Worm (Caenorhabditis elegans): ENCODE measurements around the gene F56C4.4.

F56C4.4 gene

DNA sequence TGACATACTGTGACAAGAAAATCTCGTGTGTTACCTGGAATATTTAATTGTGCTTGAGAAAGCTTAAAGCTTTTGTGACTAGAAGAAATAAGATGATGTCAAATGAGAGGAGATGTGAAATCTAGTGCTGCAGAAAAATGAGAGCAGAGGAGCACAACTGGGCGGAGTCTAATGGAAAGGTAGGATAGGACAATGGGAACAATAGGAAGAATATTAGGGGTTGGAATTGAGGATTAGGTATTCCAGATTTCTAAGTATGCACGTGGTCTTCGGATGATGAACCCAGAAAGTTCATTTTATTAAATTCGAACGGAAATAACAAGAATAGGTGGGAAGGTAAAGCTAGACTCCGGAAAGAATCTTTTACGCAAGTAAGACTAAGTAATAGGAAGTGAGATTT, 37.5 kb downstream of the F56C4.4 start, which contains the start of gene C43F9.7:
Gene C43F9.7 (minus strand): TSS at position 101 of the 400 bp plus-strand sequence.
- TF ChIP-seq sem-2 (GFP tag; optimal IDR thresholded peaks at IDR 0.05) (no peak), ztf-11 (tag; optimal IDR thresholded peaks at IDR 0.05) (no peak), hlh-1 (tag; optimal IDR thresholded peaks at IDR 0.05) (no peak), ceh-43 (GFP tag; optimal IDR thresholded peaks at IDR 0.05) (no peak), nhr-28 (tag; optimal IDR thresholded peaks at IDR 0.05) (no peak), ceh-39 (tag; optimal IDR thresholded peaks at IDR 0.05) (no peak), ham-2 (GFP tag; optimal IDR thresholded peaks at IDR 0.05) (no peak), snpc-4 (tag; optimal IDR thresholded peaks at IDR 0.05) (no peak), tbx-8 (GFP tag; optimal IDR thresholded peaks at IDR 0.05) (no peak), unc-62 (GFP tag; optimal IDR thresholded peaks at IDR 0.05) (no peak), cnd-1 (tag; optimal IDR thresholded peaks at IDR 0.05) (no peak), mep-1 (tag; optimal IDR thresholded peaks at IDR 0.05) (no peak), nhr-237 (tag; optimal IDR thresholded peaks at IDR 0.05) (no peak), nhr-76 (tag; optimal IDR thresholded peaks at IDR 0.05) (no peak), ceh-83 (GFP tag; optimal IDR thresholded peaks at IDR 0.05) (no peak), lin-32 (GFP tag; optimal IDR thresholded peaks at IDR 0.05) (no peak)

DNA sequence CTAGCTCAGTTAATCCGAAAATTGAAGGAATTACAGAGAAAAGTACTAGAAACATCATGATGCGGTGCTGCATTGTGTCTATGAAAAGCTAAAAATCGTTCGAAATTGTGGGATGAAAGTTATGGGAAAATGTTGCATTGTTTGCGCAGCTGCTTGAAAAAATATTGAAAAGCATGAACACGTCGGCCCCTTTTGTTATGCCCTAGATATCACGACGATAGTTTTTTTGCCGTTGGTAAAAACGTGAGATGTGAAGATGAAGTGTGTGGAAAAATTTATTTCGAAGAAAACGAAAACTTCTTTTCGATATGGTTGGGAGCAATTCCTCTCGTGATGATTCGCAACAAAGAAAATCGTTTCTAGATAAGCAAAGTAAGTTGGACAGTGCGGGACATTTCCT, 40.4 kb downstream of the F56C4.4 start, which contains the start of the genes C43F9.5 and nkb-2:
Gene C43F9.5 (minus strand): TSS at position 101 of the 400 bp plus-strand sequence.
Gene nkb-2 (plus strand): TSS at position 277 of the 400 bp plus-strand sequence.
- TF ChIP-seq ztf-11 (tag; optimal IDR thresholded peaks at IDR 0.05) (no peak), lin-32 (GFP tag; optimal IDR thresholded peaks at IDR 0.05) (no peak), sptf-1 (tag; optimal IDR thresholded peaks at IDR 0.05) (no peak), bed-3 (GFP tag; optimal IDR thresholded peaks at IDR 0.05) (no peak), drap-1 (GFP tag; optimal IDR thresholded peaks at IDR 0.05) (no peak), ham-2 (GFP tag; optimal IDR thresholded peaks at IDR 0.05) (no peak), snpc-4 (tag; optimal IDR thresholded peaks at IDR 0.05) (no peak), elt-1 (tag; optimal IDR thresholded peaks at IDR 0.05; ENCODE audit: borderline replicate concordance, insufficient read depth) (no peak), nhr-12 (tag; optimal IDR thresholded peaks at IDR 0.05) (no peak), ceh-83 (GFP tag; optimal IDR thresholded peaks at IDR 0.05) (no peak), sem-2 (GFP tag; optimal IDR thresholded peaks at IDR 0.05) (no peak), nhr-237 (tag; optimal IDR thresholded peaks at IDR 0.05) (no peak), hlh-1 (tag; optimal IDR thresholded peaks at IDR 0.05) (no peak), ceh-43 (GFP tag; optimal IDR thresholded peaks at IDR 0.05) (no peak), mls-2 (tag; optimal IDR thresholded peaks at IDR 0.05) (no peak)

DNA sequence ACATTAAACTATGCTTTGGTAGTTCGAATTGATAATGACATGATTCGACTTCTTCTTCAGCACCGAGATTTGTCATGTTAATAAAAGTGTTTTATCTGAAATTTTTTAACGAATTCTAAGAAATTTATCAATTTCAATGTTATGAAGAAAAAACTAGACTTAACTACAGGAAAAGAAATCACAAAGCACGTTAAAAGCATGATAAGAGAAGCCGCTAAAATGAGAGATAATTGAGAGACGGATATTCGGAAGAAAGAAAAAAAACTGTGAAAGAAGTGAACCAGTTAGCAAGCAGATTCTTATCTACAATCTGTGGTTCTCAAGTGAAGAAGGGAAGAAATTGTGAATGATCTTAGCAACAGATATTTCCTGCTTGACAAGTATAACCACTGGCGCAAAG, 42.0 kb downstream of the F56C4.4 start, which contains the start of gene C43F9.4:
Gene C43F9.4 (minus strand): TSS at position 101 of the 400 bp plus-strand sequence.
- TF ChIP-seq unc-120 (tag; optimal IDR thresholded peaks at IDR 0.05; ENCODE audit: poor library complexity, severe bottlenecking) (no peak), zip-8 (tag; optimal IDR thresholded peaks at IDR 0.05) (no peak), nhr-237 (tag; optimal IDR thresholded peaks at IDR 0.05) (no peak), bed-3 (GFP tag; optimal IDR thresholded peaks at IDR 0.05) (no peak), lin-32 (GFP tag; optimal IDR thresholded peaks at IDR 0.05) (no peak), elt-1 (tag; optimal IDR thresholded peaks at IDR 0.05; ENCODE audit: borderline replicate concordance, insufficient read depth) (no peak), ham-2 (GFP tag; optimal IDR thresholded peaks at IDR 0.05) (no peak), ceh-39 (tag; optimal IDR thresholded peaks at IDR 0.05) (no peak), unc-39 (tag; optimal IDR thresholded peaks at IDR 0.05) (no peak), drap-1 (GFP tag; optimal IDR thresholded peaks at IDR 0.05) (no peak), lin-13 (tag; optimal IDR thresholded peaks at IDR 0.05) (no peak), ces-1 (GFP tag; optimal IDR thresholded peaks at IDR 0.05) (no peak), hlh-1 (tag; optimal IDR thresholded peaks at IDR 0.05) (no peak), blmp-1 (tag; optimal IDR thresholded peaks at IDR 0.05) (no peak), cnd-1 (tag; optimal IDR thresholded peaks at IDR 0.05) (no peak), sem-2 (GFP tag; optimal IDR thresholded peaks at IDR 0.05) (no peak), nhr-28 (tag; optimal IDR thresholded peaks at IDR 0.05) (no peak), nhr-76 (tag; optimal IDR thresholded peaks at IDR 0.05) (no peak)

DNA sequence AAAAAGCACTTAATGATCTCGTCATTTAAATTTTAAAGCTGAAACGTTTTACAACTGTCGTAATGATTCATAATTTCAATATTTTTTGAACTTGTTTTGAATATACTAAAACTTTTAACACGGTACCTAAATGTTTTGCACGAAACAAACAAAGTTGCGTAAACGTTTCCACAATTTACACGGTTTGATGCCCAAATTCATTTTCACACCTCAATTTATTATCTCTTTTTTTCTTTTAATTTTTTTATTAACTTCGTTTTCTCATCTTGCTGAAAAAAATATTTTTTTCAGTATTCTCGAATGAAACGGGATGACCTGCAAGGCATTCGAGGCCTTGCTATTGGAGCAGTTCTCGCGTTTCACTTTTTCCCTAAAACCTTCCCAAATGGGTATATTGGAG, 46.8 kb downstream of the F56C4.4 start, which contains the start of gene oac-8:
Gene oac-8 (plus strand): TSS at position 301 of the 400 bp plus-strand sequence.
- TF ChIP-seq lin-32 (GFP tag; optimal IDR thresholded peaks at IDR 0.05) (no peak), mep-1 (tag; optimal IDR thresholded peaks at IDR 0.05) (no peak), ceh-39 (tag; optimal IDR thresholded peaks at IDR 0.05) (no peak), hlh-1 (tag; optimal IDR thresholded peaks at IDR 0.05) (no peak), nhr-76 (tag; optimal IDR thresholded peaks at IDR 0.05) (no peak), sem-2 (GFP tag; optimal IDR thresholded peaks at IDR 0.05) (no peak), nhr-12 (tag; optimal IDR thresholded peaks at IDR 0.05) (no peak), ceh-83 (GFP tag; optimal IDR thresholded peaks at IDR 0.05) (no peak), unc-39 (tag; optimal IDR thresholded peaks at IDR 0.05) (no peak), bed-3 (GFP tag; optimal IDR thresholded peaks at IDR 0.05) (no peak), ceh-43 (GFP tag; optimal IDR thresholded peaks at IDR 0.05) (no peak), cnd-1 (tag; optimal IDR thresholded peaks at IDR 0.05) (no peak), ces-1 (GFP tag; optimal IDR thresholded peaks at IDR 0.05) (no peak), unc-62 (GFP tag; optimal IDR thresholded peaks at IDR 0.05) (no peak), flh-1 (GFP tag; optimal IDR thresholded peaks at IDR 0.05) (no peak)

All from whole organism, mixed stage, embryonic.